Fruit fly (Drosophila melanogaster): ENCODE data around the gene Got2.

Got2 gene

DNA sequence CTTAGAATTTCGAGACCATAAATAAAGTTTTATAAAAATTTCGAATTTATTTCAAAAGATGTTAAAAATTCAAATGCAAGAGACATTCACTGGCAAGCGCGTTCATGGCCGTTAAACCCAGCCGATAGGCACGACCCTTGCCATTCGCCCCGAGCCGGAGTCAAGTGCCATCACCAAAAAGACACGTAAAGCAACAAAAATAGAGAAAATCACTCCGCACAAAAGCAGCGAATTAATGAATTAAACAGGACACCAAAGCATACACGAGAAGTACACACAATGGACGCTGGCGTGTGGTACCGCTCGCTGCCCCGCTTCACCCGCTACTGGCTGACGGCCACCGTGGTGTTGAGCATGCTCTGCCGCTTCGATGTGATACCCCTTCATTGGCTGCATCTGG lies 13.6 kb downstream of the Got2 start, which contains the start of gene Der-1 (continued):
- TF ChIP-seq bbx (GFP tag; IDR thresholded peaks at IDR 0.05; ENCODE audit: partially characterized antibody) (peak; percentile 94), CG10565 (GFP tag; optimal IDR thresholded peaks at IDR 0.05) (no peak), gfzf (GFP tag; optimal IDR thresholded peaks at IDR 0.05) (peak; percentile 14), CG31365 (tag; optimal IDR thresholded peaks at IDR 0.05) (no peak), CG7271 (tag; optimal IDR thresholded peaks at IDR 0.05) (no peak), CG8478 (optimal IDR thresholded peaks at IDR 0.05) (peak; percentile 42), pfk (GFP tag; optimal IDR thresholded peaks at IDR 0.05) (no peak), Hr51 (GFP tag; optimal IDR thresholded peaks at IDR 0.05) (no peak), CG15601 (tag; optimal IDR thresholded peaks at IDR 0.05) (no peak), tx (GFP tag; optimal IDR thresholded peaks at IDR 0.05) (no peak), yki (optimal IDR thresholded peaks at IDR 0.05) (peak; percentile 38), cwo (GFP tag; optimal IDR thresholded peaks at IDR 0.05) (no peak), Tbp (GFP tag; optimal IDR thresholded peaks at IDR 0.05) (no peak), ro (GFP tag; IDR thresholded peaks at IDR 0.05) (no peak), Opbp (GFP tag; IDR thresholded peaks at IDR 0.05; ENCODE audit: partially characterized antibody) (peak; percentile 94), H2.0 (GFP tag; IDR thresholded peaks at IDR 0.05) (peak; percentile 15; the same call in 1 of the 2 replicates), disco-r (GFP tag; optimal IDR thresholded peaks at IDR 0.05) (no peak), CG6791 (GFP tag; IDR thresholded peaks at IDR 0.05; ENCODE audit: partially characterized antibody) (peak; percentile 90), jumu (GFP tag; optimal IDR thresholded peaks at IDR 0.05) (no peak), Lhr (GFP tag; optimal IDR thresholded peaks at IDR 0.05) (no peak), Aef1 (GFP tag; IDR thresholded peaks at IDR 0.05) (peak; percentile 60), CG8944 (GFP tag; optimal IDR thresholded peaks at IDR 0.05) (no peak), CHES-1-like (GFP tag; optimal IDR thresholded peaks at IDR 0.05) (peak; percentile 32), kay (GFP tag; optimal IDR thresholded peaks at IDR 0.05) (no peak), dm (GFP tag; optimal IDR thresholded peaks at IDR 0.05) (no peak), Mad (GFP tag; optimal IDR thresholded peaks at IDR 0.05) (no peak), CG14860 (GFP tag; IDR thresholded peaks at IDR 0.05; ENCODE audit: partially characterized antibody) (peak; percentile 68), CG3407 (GFP tag; optimal IDR thresholded peaks at IDR 0.05) (no peak), MBD-R2 (GFP tag; IDR thresholded peaks at IDR 0.05) (peak; percentile 88), CG1647 (GFP tag; optimal IDR thresholded peaks at IDR 0.05) (no peak), CG1602 (GFP tag; optimal IDR thresholded peaks at IDR 0.05) (no peak), slp2 (GFP tag; optimal IDR thresholded peaks at IDR 0.05) (no peak), CG11723 (GFP tag; optimal IDR thresholded peaks at IDR 0.05) (no peak), Hmr (GFP tag; optimal IDR thresholded peaks at IDR 0.05) (peak; percentile 43), GATAe (GFP tag; conservative IDR thresholded peaks at IDR 0.05) (no peak), nau (GFP tag; optimal IDR thresholded peaks at IDR 0.05) (no peak), dysf (GFP tag; IDR thresholded peaks at IDR 0.05) (no peak), E2f2 (GFP tag; IDR thresholded peaks at IDR 0.05) (peak; percentile 76), Dek (tag; optimal IDR thresholded peaks at IDR 0.05) (no peak), CG30431 (GFP tag; optimal IDR thresholded peaks at IDR 0.05) (no peak), ken (GFP tag; IDR thresholded peaks at IDR 0.05) (no peak), dmrt99B (tag; optimal IDR thresholded peaks at IDR 0.05) (no peak), CG14441 (GFP tag; IDR thresholded peaks at IDR 0.05) (no peak), CG6654 (GFP tag; optimal IDR thresholded peaks at IDR 0.05) (no peak), fd3F (GFP tag; optimal IDR thresholded peaks at IDR 0.05) (no peak), CG4854 (GFP tag; optimal IDR thresholded peaks at IDR 0.05) (no peak), CG9609 (GFP tag; optimal IDR thresholded peaks at IDR 0.05) (no peak), kni (GFP tag; optimal IDR thresholded peaks at IDR 0.05) (no peak), nmo (GFP tag; optimal IDR thresholded peaks at IDR 0.05) (peak; percentile 13), Nf-YA (GFP tag; IDR thresholded peaks at IDR 0.05) (no peak), CG16815 (GFP tag; optimal IDR thresholded peaks at IDR 0.05) (no peak), CG7745 (tag; optimal IDR thresholded peaks at IDR 0.05) (no peak)

Measured in whole organism, embryonic.